Worm (Caenorhabditis elegans) whole organism, L4 larva: ENCODE results near the gene madd-3.

ENCODE experiments used
- F49E8.2 ChIP-seq: sonication (generic microtip); optimal IDR thresholded peaks from 2 replicates; lab custom pipeline; 2016; ENCODE audit warnings: missing compliant biosample characterization, mild to moderate bottlenecking, missing genetic modification characterization, borderline replicate concordance
- T26A8.4 ChIP-seq: fragments of 200-800 bp; sonication (Bioruptor generic); IDR thresholded peaks from 2 replicates; pipeline ENCODE4 v1.3.6; 2022; ENCODE audit warnings: missing genetic modification characterization, missing compliant biosample characterization
- Y5F2A.4 ChIP-seq: fragments of 200-800 bp; sonication (Bioruptor generic); optimal IDR thresholded peaks from 2 replicates; lab custom pipeline; 2018; ENCODE audit warnings: mild to moderate bottlenecking, missing genetic modification characterization, missing compliant biosample characterization
- Y75B8A.6 ChIP-seq: fragments of 200-800 bp; sonication (Bioruptor generic); IDR thresholded peaks from 2 replicates; pipeline ENCODE4 v1.3.6; 2022; ENCODE audit warnings: missing genetic modification reagents, missing genetic modification characterization, missing compliant biosample characterization
- aha-1 ChIP-seq: fragments of 150-350 bp; peaks from one replicate; lab custom pipeline; 2014; ENCODE audit warnings: missing biosample characterization, missing genetic modification characterization
- aly-2 ChIP-seq: sonication (generic microtip); optimal IDR thresholded peaks from 2 replicates; lab custom pipeline; 2018; ENCODE audit warnings: missing biosample characterization, missing genetic modification characterization
- ceh-82 ChIP-seq: sonication (generic microtip); optimal IDR thresholded peaks from 2 replicates; lab custom pipeline; 2017; ENCODE audit warnings: missing biosample characterization, missing genetic modification characterization
- cey-2 ChIP-seq: sonication (generic microtip); optimal IDR thresholded peaks from 3 replicates; lab custom pipeline; 2017; ENCODE audit warnings: missing genetic modification characterization, mild to moderate bottlenecking, missing compliant biosample characterization, antibody characterized with exemption, borderline replicate concordance; ENCODE audit not compliant: insufficient read depth
- ctbp-1 ChIP-seq: fragments of 200-800 bp; sonication (Bioruptor generic); IDR thresholded peaks from 2 replicates; pipeline ENCODE4 v1.3.6; 2022; ENCODE audit warnings: missing genetic modification reagents, missing genetic modification characterization, missing compliant biosample characterization
- daf-8 ChIP-seq: fragments of 200-800 bp; sonication (Bioruptor generic); IDR thresholded peaks from 2 replicates; pipeline ENCODE4 v1.3.6; 2022; ENCODE audit warnings: missing genetic modification characterization, missing compliant biosample characterization
- dmd-6 ChIP-seq: fragments of 200-800 bp; sonication (Bioruptor generic); IDR thresholded peaks from 2 replicates; pipeline ENCODE4 v1.3.6; 2022; ENCODE audit warnings: missing genetic modification reagents, missing genetic modification characterization, missing compliant biosample characterization
- dmd-8 ChIP-seq: fragments of 200-800 bp; sonication (Bioruptor generic); IDR thresholded peaks from 2 replicates; pipeline ENCODE4 v1.3.6; 2022; ENCODE audit warnings: missing genetic modification characterization, missing compliant biosample characterization
- dpl-1 ChIP-seq: fragments of 150-350 bp; optimal IDR thresholded peaks from 2 replicates; lab custom pipeline; 2014; ENCODE audit warnings: missing biosample characterization, missing genetic modification reagents, missing genetic modification characterization
- dve-1 ChIP-seq: sonication (generic microtip); optimal IDR thresholded peaks from 2 replicates; lab custom pipeline; 2017; ENCODE audit warnings: antibody characterized with exemption, mild to moderate bottlenecking, missing genetic modification characterization, missing compliant biosample characterization; ENCODE audit not compliant: insufficient read depth
- fkh-10 ChIP-seq: fragments of 150-350 bp; optimal IDR thresholded peaks from 2 replicates; lab custom pipeline; 2014; ENCODE audit warnings: missing biosample characterization, missing genetic modification reagents, missing genetic modification characterization
- fos-1 ChIP-seq: fragments of 150-350 bp; optimal IDR thresholded peaks from 2 replicates; lab custom pipeline; 2014; ENCODE audit warnings: missing biosample characterization, missing genetic modification characterization
- hif-1 ChIP-seq, 2 experiments: sonication (generic microtip); optimal IDR thresholded peaks; 2 replicates each; lab custom pipeline; 2016 to 2017; ENCODE audit warnings: missing compliant biosample characterization in 2 of 2, missing genetic modification characterization in 2 of 2, missing genetic modification reagents in 2 of 2, missing genotype in 2 of 2, mild to moderate bottlenecking in 1 of 2
- hlh-30 ChIP-seq: sonication (generic microtip); optimal IDR thresholded peaks from 2 replicates; lab custom pipeline; 2017; ENCODE audit warnings: antibody characterized with exemption, mild to moderate bottlenecking, missing genetic modification characterization, missing compliant biosample characterization; ENCODE audit not compliant: insufficient read depth
- lim-7 ChIP-seq: fragments of 200-800 bp; sonication (Bioruptor generic); IDR thresholded peaks from 2 replicates; pipeline ENCODE4 v1.3.6; 2022; ENCODE audit warnings: missing genetic modification characterization, missing compliant biosample characterization
- lin-13 ChIP-seq: fragments of 150-350 bp; optimal IDR thresholded peaks from 2 replicates; lab custom pipeline; 2014; ENCODE audit warnings: missing biosample characterization, missing genetic modification reagents, missing genetic modification characterization
- madf-9 ChIP-seq: fragments of 200-800 bp; sonication (Bioruptor generic); conservative IDR thresholded peaks from 2 replicates; pipeline ENCODE4 v1.3.6; 2022; ENCODE audit warnings: missing genetic modification reagents, missing genetic modification characterization, missing compliant biosample characterization
- mdl-1 ChIP-seq, 2 experiments: fragments of 150-350 bp in 1 of 2; sonication (generic microtip) in 1 of 2; optimal IDR thresholded peaks; 2 replicates each; lab custom pipeline; 2014 to 2017; ENCODE audit warnings: missing biosample characterization in 2 of 2, missing genetic modification characterization in 2 of 2
- mes-2 ChIP-seq: sonication (generic microtip); optimal IDR thresholded peaks from 2 replicates; lab custom pipeline; 2016; ENCODE audit warnings: missing genotype, mild to moderate bottlenecking, missing genetic modification characterization, missing compliant biosample characterization; ENCODE audit not compliant: poor library complexity, severe bottlenecking
- nhr-111 ChIP-seq: fragments of 200-800 bp; sonication (Bioruptor generic); optimal IDR thresholded peaks from 2 replicates; lab custom pipeline; 2018; ENCODE audit warnings: mild to moderate bottlenecking, missing genetic modification characterization, missing compliant biosample characterization
- nhr-25 ChIP-seq: sonication (generic microtip); optimal IDR thresholded peaks from 2 replicates; lab custom pipeline; 2017; ENCODE audit warnings: missing genetic modification characterization, mild to moderate bottlenecking, missing compliant biosample characterization, antibody characterized with exemption, moderate library complexity, borderline replicate concordance; ENCODE audit not compliant: insufficient read depth
- nhr-28 ChIP-seq: fragments of 150-350 bp; optimal IDR thresholded peaks from 2 replicates; lab custom pipeline; 2014; ENCODE audit warnings: missing biosample characterization, missing genetic modification characterization
- nhr-48 ChIP-seq: sonication (generic microtip); optimal IDR thresholded peaks from 2 replicates; lab custom pipeline; 2016; ENCODE audit warnings: mild to moderate bottlenecking, missing genetic modification characterization, missing compliant biosample characterization
- nhr-6 ChIP-seq: fragments of 150-350 bp; optimal IDR thresholded peaks from 2 replicates; lab custom pipeline; 2014; ENCODE audit warnings: missing biosample characterization, missing genetic modification characterization
- pha-4 ChIP-seq, 2 experiments: fragments of 150-350 bp in 1 of 2; fragments of 200-800 bp in 1 of 2; sonication (Bioruptor generic) in 1 of 2; IDR thresholded peaks in 1 of 2; optimal IDR thresholded peaks in 1 of 2; 2 replicates each; pipeline versions ENCODE4 v1.3.6 to Lab custom; 2014 to 2022; ENCODE audit warnings: missing genetic modification characterization in 2 of 2, missing genetic modification reagents in 2 of 2, missing biosample characterization in 1 of 2, missing compliant biosample characterization in 1 of 2
- set-16 ChIP-seq: fragments of 200-800 bp; sonication (Bioruptor generic); IDR thresholded peaks from 2 replicates; pipeline ENCODE4 v1.3.6; 2022; ENCODE audit warnings: missing genetic modification reagents, missing genetic modification characterization, missing compliant biosample characterization
- skn-1 ChIP-seq: fragments of 150-350 bp; optimal IDR thresholded peaks from 2 replicates; lab custom pipeline; 2014; ENCODE audit warnings: missing biosample characterization, missing genetic modification characterization
- snpc-1.2 ChIP-seq: fragments of 200-800 bp; sonication (Bioruptor generic); IDR thresholded peaks from 2 replicates; pipeline ENCODE4 v1.3.6; 2022; ENCODE audit warnings: missing genetic modification reagents, missing genetic modification characterization, missing compliant biosample characterization
- tag-97 ChIP-seq: fragments of 200-800 bp; sonication (Bioruptor generic); IDR thresholded peaks from 2 replicates; pipeline ENCODE4 v1.3.6; 2022; ENCODE audit warnings: missing genetic modification characterization, missing compliant biosample characterization
- unc-62 ChIP-seq, 3 experiments: fragments of 150-350 bp in 1 of 3; sonication (generic microtip); optimal IDR thresholded peaks in 2 of 3; peaks in 1 of 3; 1 replicate in 1 of 3; 2 replicates in 2 of 3; lab custom pipeline; 2014 to 2017; ENCODE audit warnings: missing biosample characterization in 3 of 3, missing genetic modification characterization in 3 of 3, missing genetic modification reagents in 3 of 3, missing genotype in 1 of 3
- vab-7 ChIP-seq: fragments of 200-800 bp; sonication (Bioruptor generic); IDR thresholded peaks from 2 replicates; pipeline ENCODE4 v1.3.6; 2022; ENCODE audit warnings: missing genetic modification reagents, missing genetic modification characterization, missing compliant biosample characterization
- zag-1 ChIP-seq: fragments of 150-350 bp; optimal IDR thresholded peaks from 2 replicates; lab custom pipeline; 2014; ENCODE audit warnings: missing biosample characterization, missing genetic modification characterization
- zfp-2 ChIP-seq: sonication (generic microtip); optimal IDR thresholded peaks from 2 replicates; lab custom pipeline; 2016; ENCODE audit warnings: mild to moderate bottlenecking, missing genetic modification characterization, missing compliant biosample characterization
- zfp-3 ChIP-seq: fragments of 200-800 bp; sonication (Bioruptor generic); conservative IDR thresholded peaks from 2 replicates; pipeline ENCODE4 v1.3.6; 2022; ENCODE audit warnings: missing genetic modification reagents, missing genetic modification characterization, missing compliant biosample characterization

madd-3 gene

ce11 chrX:14312416-14312815 lies 16.0 kb upstream of the madd-3 start (continued):
- TF ChIP-seq nhr-28 (peak; percentile 97), ctbp-1 (GFP tag; lab: Robert Waterston, UW) (peak; percentile 72; the same call in 1 of the 2 replicates)

ce11 chrX:14311583-14311982 lies 15.1 kb upstream of the madd-3 start, which contains the start of gene mgrn-1:
TSS of gene mgrn-1 (minus strand) at chrX:14311683.
- TF ChIP-seq zfp-2 (tag; lab: Kevin White, UChicago) (no peak), daf-8 (GFP tag; lab: Robert Waterston, UW) (no peak), vab-7 (GFP tag; lab: Robert Waterston, UW) (no peak), dmd-8 (GFP tag; lab: Robert Waterston, UW) (no peak), nhr-28 (no peak), tag-97 (GFP tag; lab: Robert Waterston, UW) (no peak), zag-1 (tag; lab: Kevin White, UChicago) (no peak), hlh-30 (no peak), ceh-82 (tag; lab: Kevin White, UChicago) (no peak), hif-1 (tag; optimal IDR thresholded peaks at IDR 0.05; lab: Kevin White, UChicago) (no peak), skn-1 (tag; lab: Kevin White, UChicago) (no peak), nhr-25 (tag; lab: Kevin White, UChicago) (no peak), zfp-3 (GFP tag; lab: Robert Waterston, UW) (no peak), lin-13 (GFP tag; lab: Kevin White, UChicago) (no peak), cey-2 (tag; lab: Kevin White, UChicago) (no peak), aly-2 (tag; lab: Kevin White, UChicago) (no peak), dmd-6 (GFP tag; lab: Robert Waterston, UW) (no peak)

- TF ChIP-seq nhr-111, result no peak
- TF ChIP-seq unc-62 (GFP tag; optimal IDR thresholded peaks at IDR 0.05 in 1 of 2; lab: Kevin White, UChicago), result peak in 1 of 2 experiments; percentile 92
- no peak for TF ChIP-seq unc-62 (tag; optimal IDR thresholded peaks at IDR 0.05; lab: Kevin White, UChicago)
- TF ChIP-seq set-16 (GFP tag; lab: Robert Waterston, UW), result no peak
Measured at ce11 chrX:14309656-14310055, 13.2 kb upstream of the madd-3 start.

ce11 chrX:14307667-14308066 lies 11.2 kb upstream of the madd-3 start, which contains the start of gene gphr-2:
TSS of gene gphr-2 (minus strand) at chrX:14307767.
- TF ChIP-seq aha-1 (tag; lab: Kevin White, UChicago), result peak; percentile 51
- TF ChIP-seq fos-1, result no peak
- TF ChIP-seq, all 104 proteins: peak for 1

- TF ChIP-seq unc-62 (GFP tag; optimal IDR thresholded peaks at IDR 0.05 in 1 of 2; lab: Kevin White, UChicago) (peak in 1 of 2 experiments; percentile 37), unc-62 (tag; optimal IDR thresholded peaks at IDR 0.05; lab: Kevin White, UChicago) (no peak), Y5F2A.4 (GFP tag; lab: Kevin White, UChicago) (no peak)
Measured at ce11 chrX:14303078-14303477, 6.6 kb upstream of the madd-3 start, which contains the start of gene C11H1.5. TSS of gene C11H1.5 (minus strand) at chrX:14303178.

- TF ChIP-seq dve-1 (tag; lab: Kevin White, UChicago), result peak; percentile 78
- peak; percentile 74 for TF ChIP-seq hlh-30
- TF ChIP-seq ctbp-1 (GFP tag; lab: Robert Waterston, UW), result peak; percentile 63; the same call in 1 of the 2 replicates
- 0 out of 2 replicates have a peak, but pooled peaks have one; percentile 61 for TF ChIP-seq T26A8.4 (GFP tag; lab: Robert Waterston, UW)
- TF ChIP-seq ceh-82 (tag; lab: Kevin White, UChicago), result no peak
- peak; percentile 84 for TF ChIP-seq nhr-6 (tag; lab: Kevin White, UChicago)
- peak; percentile 37 for TF ChIP-seq nhr-48
- peak; percentile 65 for TF ChIP-seq dmd-6 (GFP tag; lab: Robert Waterston, UW)
- no peak for TF ChIP-seq Y75B8A.6 (GFP tag; lab: Robert Waterston, UW)
- TF ChIP-seq madf-9 (GFP tag; lab: Robert Waterston, UW), result peak; percentile 46; the same call in 1 of the 2 replicates
- peak; percentile 66 for TF ChIP-seq fkh-10 (GFP tag; lab: Kevin White, UChicago)
- TF ChIP-seq dpl-1 (GFP tag; lab: Kevin White, UChicago), result peak; percentile 61
- peak; percentile 72 for TF ChIP-seq mes-2 (tag; lab: Kevin White, UChicago)
- no peak for TF ChIP-seq F49E8.2 (tag; lab: Kevin White, UChicago)
- no peak for TF ChIP-seq pha-4 (GFP tag; IDR thresholded peaks at IDR 0.05; lab: Robert Waterston, UW)
- TF ChIP-seq pha-4 (tag; optimal IDR thresholded peaks at IDR 0.05; lab: Kevin White, UChicago), result peak; percentile 10
- TF ChIP-seq hif-1 (tag; optimal IDR thresholded peaks at IDR 0.05; lab: Kevin White, UChicago), result peak; percentile 34 to 65
- TF ChIP-seq mdl-1 (tag; optimal IDR thresholded peaks at IDR 0.05; lab: Kevin White, UChicago), result peak; percentile 14 to 60
- peak; percentile 50; the same call in 1 of the 2 replicates for TF ChIP-seq snpc-1.2 (GFP tag; lab: Robert Waterston, UW)
- peak; percentile 46; the same call in 1 of the 2 replicates for TF ChIP-seq lim-7
Measured at ce11 chrX:14297209-14297608, 750 bp upstream of the madd-3 start.
